Fruit fly (Drosophila melanogaster) whole organism, embryonic: ENCODE measurements around the gene Kah.
A peak's percentile ranks its signal among the peaks of the same experiment; 100 is the strongest.

Experiments
- Adf1 ChIP-seq: fragments of 200-800 bp; sonication (Bioruptor generic); IDR thresholded peaks from 2 replicates; pipeline ENCODE4 v1.3.6; 2022; ENCODE audit warnings: missing biosample characterization, missing genetic modification characterization
- Bdp1 ChIP-seq: fragments of 200-800 bp; sonication (Bioruptor generic); optimal IDR thresholded peaks from 3 replicates; lab custom pipeline; 2016; ENCODE audit warnings: missing biosample characterization, missing genetic modification characterization
- CG10462 ChIP-seq: fragments of 200-800 bp; sonication (Bioruptor generic); optimal IDR thresholded peaks from 2 replicates; lab custom pipeline; 2016; ENCODE audit warnings: missing biosample characterization, missing genetic modification characterization
- CG12155 ChIP-seq: fragments of 200-800 bp; sonication (Bioruptor generic); optimal IDR thresholded peaks from 3 replicates; lab custom pipeline; 2016; ENCODE audit warnings: missing biosample characterization, missing genetic modification characterization
- CG1233 ChIP-seq: fragments of 200-800 bp; sonication (Bioruptor generic); optimal IDR thresholded peaks from 4 replicates; lab custom pipeline; 2018; ENCODE audit warnings: missing biosample characterization, mild to moderate bottlenecking, missing genetic modification characterization
- CG12744 ChIP-seq: fragments of 200-800 bp; sonication (Bioruptor generic); optimal IDR thresholded peaks from 2 replicates; lab custom pipeline; 2016; ENCODE audit warnings: missing biosample characterization, missing genetic modification characterization
- CG13775 ChIP-seq: fragments of 200-800 bp; sonication (Bioruptor generic); optimal IDR thresholded peaks from 3 replicates; lab custom pipeline; 2017; ENCODE audit warnings: missing biosample characterization, mild to moderate bottlenecking, missing genetic modification characterization
- CG14014 ChIP-seq: fragments of 200-800 bp; sonication (Bioruptor generic); IDR thresholded peaks from 2 replicates; pipeline ENCODE4 v1.3.6; 2022; ENCODE audit warnings: missing biosample characterization, missing genetic modification characterization
- CG17802 ChIP-seq: fragments of 200-800 bp; sonication (Bioruptor generic); optimal IDR thresholded peaks from 2 replicates; lab custom pipeline; 2018; ENCODE audit warnings: missing biosample characterization, mild to moderate bottlenecking, missing genetic modification characterization, moderate library complexity
- CG18619 ChIP-seq: fragments of 200-800 bp; sonication (Bioruptor generic); optimal IDR thresholded peaks from 3 replicates; lab custom pipeline; 2017; ENCODE audit warnings: missing biosample characterization, mild to moderate bottlenecking, missing genetic modification characterization
- CG18764 ChIP-seq: fragments of 200-800 bp; sonication (Bioruptor generic); optimal IDR thresholded peaks from 3 replicates; lab custom pipeline; 2016; ENCODE audit warnings: missing biosample characterization, missing genetic modification characterization
- CG2116 ChIP-seq: fragments of 200-800 bp; sonication (Bioruptor generic); optimal IDR thresholded peaks from 3 replicates; lab custom pipeline; 2018; ENCODE audit warnings: missing biosample characterization, mild to moderate bottlenecking, missing genetic modification characterization
- CG31441 ChIP-seq: fragments of 200-800 bp; sonication (Bioruptor generic); IDR thresholded peaks from 2 replicates; pipeline ENCODE4 v1.3.6; 2022; ENCODE audit warnings: missing biosample characterization, missing genetic modification characterization
- CG32767 ChIP-seq: fragments of 200-800 bp; sonication (Bioruptor generic); IDR thresholded peaks from 2 replicates; pipeline ENCODE4 v1.3.6; 2022; ENCODE audit warnings: missing biosample characterization, missing genetic modification characterization
- CG32772 ChIP-seq: fragments of 200-800 bp; sonication (Bioruptor generic); IDR thresholded peaks from 2 replicates; pipeline ENCODE4 v1.3.6; 2022; ENCODE audit warnings: missing biosample characterization, missing genetic modification characterization
- CG42726 ChIP-seq: fragments of 200-800 bp; sonication (Bioruptor generic); IDR thresholded peaks from 2 replicates; pipeline ENCODE4 v1.3.6; 2022; ENCODE audit warnings: missing biosample characterization, missing genetic modification characterization; ENCODE audit not compliant: partially characterized antibody
- CG6689 ChIP-seq: fragments of 200-800 bp; sonication (Bioruptor generic); IDR thresholded peaks from 2 replicates; pipeline ENCODE4 v1.3.6; 2022; ENCODE audit warnings: missing biosample characterization, missing genetic modification characterization
- CG6854 ChIP-seq: fragments of 200-800 bp; sonication (Bioruptor generic); optimal IDR thresholded peaks from 3 replicates; lab custom pipeline; 2017; ENCODE audit warnings: missing biosample characterization, mild to moderate bottlenecking, missing genetic modification characterization
- CG7928 ChIP-seq: fragments of 200-800 bp; sonication (Bioruptor generic); optimal IDR thresholded peaks from 2 replicates; lab custom pipeline; 2017; ENCODE audit warnings: missing biosample characterization, mild to moderate bottlenecking, missing genetic modification characterization
- CG8944 ChIP-seq: fragments of 200-800 bp; sonication (Bioruptor generic); optimal IDR thresholded peaks from 3 replicates; lab custom pipeline; 2016; ENCODE audit warnings: missing biosample characterization, missing genetic modification characterization
- CG9215 ChIP-seq: fragments of 200-800 bp; sonication (Bioruptor generic); IDR thresholded peaks from 2 replicates; pipeline ENCODE4 v1.3.6; 2022; ENCODE audit warnings: missing biosample characterization, missing genetic modification characterization
- Dbx ChIP-seq: fragments of 200-800 bp; sonication (Bioruptor generic); IDR thresholded peaks from 3 replicates; pipeline ENCODE4 v1.3.6; 2022; ENCODE audit warnings: missing biosample characterization, missing genetic modification characterization
- Dll ChIP-seq: fragments of 200-800 bp; sonication (Bioruptor generic); IDR thresholded peaks from 4 replicates; pipeline ENCODE4 v1.3.6; 2022; ENCODE audit warnings: missing biosample characterization, missing genetic modification characterization; ENCODE audit not compliant: partially characterized antibody
- Doc2 ChIP-seq: fragments of 200-800 bp; sonication (Bioruptor generic); IDR thresholded peaks from 2 replicates; pipeline ENCODE4 v1.3.6; 2022; ENCODE audit warnings: missing biosample characterization, missing genetic modification characterization
- Dref ChIP-seq: fragments of 200-800 bp; sonication (Bioruptor generic); IDR thresholded peaks from 2 replicates; pipeline ENCODE4 v1.3.6; 2022; ENCODE audit warnings: missing biosample characterization, missing genetic modification characterization
- Gsc ChIP-seq: fragments of 200-800 bp; sonication (Bioruptor generic); IDR thresholded peaks from 2 replicates; pipeline ENCODE4 v1.3.6; 2022; ENCODE audit warnings: missing biosample characterization, missing genetic modification characterization
- Hsf ChIP-seq: fragments of 200-800 bp; sonication (Bioruptor generic); optimal IDR thresholded peaks from 3 replicates; lab custom pipeline; 2016; ENCODE audit warnings: missing biosample characterization, missing genetic modification characterization
- MESR4 ChIP-seq: fragments of 200-800 bp; sonication (Bioruptor generic); optimal IDR thresholded peaks from 2 replicates; lab custom pipeline; 2018; ENCODE audit warnings: missing biosample characterization, mild to moderate bottlenecking, missing genetic modification characterization, moderate library complexity
- NfI ChIP-seq: fragments of 200-800 bp; sonication (Bioruptor generic); optimal IDR thresholded peaks from 3 replicates; lab custom pipeline; 2018; ENCODE audit warnings: missing biosample characterization, mild to moderate bottlenecking, missing genetic modification characterization, moderate library complexity
- Poxn ChIP-seq: fragments of 200-800 bp; sonication (Bioruptor generic); IDR thresholded peaks from 2 replicates; pipeline ENCODE4 v1.3.6; 2022; ENCODE audit warnings: missing biosample characterization, missing genetic modification characterization
- Scr ChIP-seq: fragments of 200-800 bp; sonication (Bioruptor generic); IDR thresholded peaks from 2 replicates; pipeline ENCODE4 v1.3.6; 2022; ENCODE audit warnings: missing biosample characterization, missing genetic modification characterization; ENCODE audit not compliant: partially characterized antibody
- Six4 ChIP-seq: fragments of 200-800 bp; sonication (Bioruptor generic); optimal IDR thresholded peaks from 2 replicates; lab custom pipeline; 2016; ENCODE audit warnings: missing biosample characterization, missing genetic modification characterization
- Sry-δ ChIP-seq: fragments of 200-800 bp; sonication (Bioruptor generic); optimal IDR thresholded peaks from 2 replicates; lab custom pipeline; 2016; ENCODE audit warnings: missing biosample characterization, missing genetic modification characterization
- Ssrp ChIP-seq: fragments of 200-800 bp; sonication (Bioruptor generic); optimal IDR thresholded peaks from 2 replicates; lab custom pipeline; 2018; ENCODE audit warnings: missing biosample characterization, mild to moderate bottlenecking, missing genetic modification characterization, moderate library complexity
- aop ChIP-seq: fragments of 200-800 bp; sonication (Bioruptor generic); IDR thresholded peaks from 2 replicates; pipeline ENCODE4 v1.3.6; 2022; ENCODE audit warnings: missing biosample characterization, missing genetic modification characterization
- dmrt99B ChIP-seq: fragments of 200-800 bp; sonication (Bioruptor generic); optimal IDR thresholded peaks from 2 replicates; lab custom pipeline; 2018; ENCODE audit warnings: missing biosample characterization, mild to moderate bottlenecking, missing genetic modification characterization, moderate library complexity
- dpn ChIP-seq, 2 experiments: fragments of 200-800 bp; sonication (Bioruptor generic); optimal IDR thresholded peaks; 3 replicates each; lab custom pipeline; 2016; ENCODE audit warnings: missing biosample characterization in 2 of 2, missing genetic modification characterization in 2 of 2
- ewg ChIP-seq: fragments of 200-800 bp; sonication (Bioruptor generic); optimal IDR thresholded peaks from 3 replicates; lab custom pipeline; 2017; ENCODE audit warnings: mild to moderate bottlenecking, missing biosample characterization, missing genetic modification reagents, missing genetic modification characterization
- exex ChIP-seq: fragments of 200-800 bp; sonication (Bioruptor generic); optimal IDR thresholded peaks from 4 replicates; lab custom pipeline; 2018; ENCODE audit warnings: missing biosample characterization, mild to moderate bottlenecking, missing genetic modification characterization, moderate library complexity
- gce ChIP-seq: fragments of 200-800 bp; sonication (Bioruptor generic); IDR thresholded peaks from 3 replicates; pipeline ENCODE4 v1.3.6; 2022; ENCODE audit warnings: missing biosample characterization, missing genetic modification characterization
- jumu ChIP-seq: fragments of 200-800 bp; sonication (Bioruptor generic); optimal IDR thresholded peaks from 3 replicates; lab custom pipeline; 2016; ENCODE audit warnings: missing biosample characterization, missing genetic modification characterization
- lab ChIP-seq: fragments of 200-800 bp; sonication (Bioruptor generic); optimal IDR thresholded peaks from 3 replicates; lab custom pipeline; 2017; ENCODE audit warnings: missing biosample characterization, missing genetic modification characterization, mild to moderate bottlenecking, moderate library complexity, missing genetic modification reagents
- mirr ChIP-seq: fragments of 200-800 bp; sonication (Bioruptor generic); optimal IDR thresholded peaks from 3 replicates; lab custom pipeline; 2018; ENCODE audit warnings: missing biosample characterization, mild to moderate bottlenecking, missing genetic modification characterization
- nau ChIP-seq: fragments of 200-800 bp; sonication (Bioruptor generic); optimal IDR thresholded peaks from 3 replicates; lab custom pipeline; 2017; ENCODE audit warnings: missing biosample characterization, mild to moderate bottlenecking, missing genetic modification characterization, missing genetic modification reagents
- otp ChIP-seq: fragments of 200-800 bp; sonication (Bioruptor generic); IDR thresholded peaks from 3 replicates; pipeline ENCODE4, ENCODE4 v1.3.6; 2022; ENCODE audit warnings: missing biosample characterization, missing genetic modification characterization
- psq ChIP-seq: fragments of 200-800 bp; sonication (Bioruptor generic); optimal IDR thresholded peaks from 2 replicates; lab custom pipeline; 2017; ENCODE audit warnings: missing biosample characterization, missing genetic modification characterization
- pzg ChIP-seq: fragments of 200-800 bp; sonication (Bioruptor generic); optimal IDR thresholded peaks from 3 replicates; lab custom pipeline; 2018; ENCODE audit warnings: missing biosample characterization, mild to moderate bottlenecking, missing genetic modification characterization, moderate library complexity
- sens ChIP-seq: fragments of 200-800 bp; sonication (Bioruptor generic); peaks from one replicate; lab custom pipeline; 2016; ENCODE audit warnings: missing biosample characterization, missing genetic modification characterization
- sob ChIP-seq: fragments of 200-800 bp; sonication (Bioruptor generic); IDR thresholded peaks from 2 replicates; pipeline ENCODE4 v1.3.6; 2022; ENCODE audit warnings: missing biosample characterization, missing genetic modification characterization
- tna ChIP-seq: fragments of 200-800 bp; sonication (Bioruptor generic); IDR thresholded peaks from 2 replicates; pipeline ENCODE4 v1.3.6; 2022; ENCODE audit warnings: missing biosample characterization, missing genetic modification characterization; ENCODE audit not compliant: partially characterized antibody
- wor ChIP-seq: fragments of 200-800 bp; sonication (Bioruptor generic); IDR thresholded peaks from 2 replicates; pipeline ENCODE4 v1.3.6; 2022; ENCODE audit warnings: missing biosample characterization, missing genetic modification characterization

Gene Kah

DNA sequence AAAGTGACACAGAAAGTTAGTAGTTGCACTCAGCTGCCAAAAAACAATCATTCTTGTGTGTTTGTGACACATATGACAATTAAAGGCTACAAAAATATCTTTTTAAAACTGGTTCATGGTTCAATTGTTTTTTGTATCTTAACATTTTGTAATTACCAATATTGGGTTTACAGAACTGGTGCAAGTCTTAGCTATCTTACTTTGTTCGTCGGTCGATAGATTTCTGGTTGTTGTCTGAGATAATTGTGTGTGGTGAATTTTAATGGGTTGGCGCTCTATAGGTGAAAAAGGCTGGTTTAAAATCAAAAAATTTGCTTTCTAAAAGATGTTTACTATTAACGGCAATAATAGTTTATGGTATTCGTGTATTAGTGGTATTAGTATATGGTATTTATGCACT, 15.6 kb upstream of the Kah start (continued):
- no peak for TF ChIP-seq tna (GFP tag; lab: Robert Waterston, UW)
- TF ChIP-seq pzg (GFP tag; lab: Kevin White, UChicago), result peak; percentile 73
- TF ChIP-seq psq (GFP tag; lab: Kevin White, UChicago), result no peak
- no peak for TF ChIP-seq Ssrp (tag; lab: Kevin White, UChicago)
- no peak for TF ChIP-seq CG18619 (GFP tag; lab: Kevin White, UChicago)
- peak; percentile 22 for TF ChIP-seq Sry-δ (GFP tag; lab: Kevin White, UChicago)
- TF ChIP-seq CG7928 (GFP tag; lab: Kevin White, UChicago), result no peak
- no peak for TF ChIP-seq Adf1 (GFP tag; lab: Robert Waterston, UW)
- no peak for TF ChIP-seq CG32772
- TF ChIP-seq CG12155 (GFP tag; lab: Kevin White, UChicago), result no peak
- TF ChIP-seq Bdp1 (GFP tag; lab: Kevin White, UChicago), result no peak
- no peak for TF ChIP-seq CG10462 (GFP tag; lab: Kevin White, UChicago)
- TF ChIP-seq CG6689 (GFP tag; lab: Robert Waterston, UW), result no peak
- TF ChIP-seq Dll, result peak; percentile 31; the same call in 2 of the 4 replicates
- no peak for TF ChIP-seq jumu
- no peak for TF ChIP-seq Doc2 (GFP tag; lab: Robert Waterston, UW)
- peak; percentile 64 for TF ChIP-seq exex
- no peak for TF ChIP-seq CG31441 (GFP tag; lab: Robert Waterston, UW)
- peak; percentile 18 for TF ChIP-seq sens (GFP tag; lab: Kevin White, UChicago)
- no peak for TF ChIP-seq MESR4 (GFP tag; lab: Kevin White, UChicago)
- no peak for TF ChIP-seq Poxn (GFP tag; lab: Robert Waterston, UW)
- no peak for TF ChIP-seq mirr (GFP tag; lab: Kevin White, UChicago)
- TF ChIP-seq dmrt99B (tag; lab: Kevin White, UChicago), result no peak
- no peak for TF ChIP-seq gce (GFP tag; lab: Robert Waterston, UW)
- TF ChIP-seq aop, result no peak
- no peak for TF ChIP-seq CG14014
- no peak for TF ChIP-seq Hsf (GFP tag; lab: Kevin White, UChicago)
- no peak for TF ChIP-seq CG18764 (GFP tag; lab: Kevin White, UChicago)
- TF ChIP-seq Dref (GFP tag; lab: Robert Waterston, UW), result peak; percentile 59
- no peak for TF ChIP-seq sob (GFP tag; lab: Robert Waterston, UW)
- no peak for TF ChIP-seq CG17802 (tag; lab: Kevin White, UChicago)
- no peak for TF ChIP-seq Dbx (GFP tag; lab: Robert Waterston, UW)
- no peak for TF ChIP-seq Gsc (GFP tag; lab: Robert Waterston, UW)
- no peak for TF ChIP-seq NfI
- TF ChIP-seq nau (GFP tag; lab: Kevin White, UChicago), result no peak
- no peak for TF ChIP-seq ewg (GFP tag; lab: Kevin White, UChicago)

DNA sequence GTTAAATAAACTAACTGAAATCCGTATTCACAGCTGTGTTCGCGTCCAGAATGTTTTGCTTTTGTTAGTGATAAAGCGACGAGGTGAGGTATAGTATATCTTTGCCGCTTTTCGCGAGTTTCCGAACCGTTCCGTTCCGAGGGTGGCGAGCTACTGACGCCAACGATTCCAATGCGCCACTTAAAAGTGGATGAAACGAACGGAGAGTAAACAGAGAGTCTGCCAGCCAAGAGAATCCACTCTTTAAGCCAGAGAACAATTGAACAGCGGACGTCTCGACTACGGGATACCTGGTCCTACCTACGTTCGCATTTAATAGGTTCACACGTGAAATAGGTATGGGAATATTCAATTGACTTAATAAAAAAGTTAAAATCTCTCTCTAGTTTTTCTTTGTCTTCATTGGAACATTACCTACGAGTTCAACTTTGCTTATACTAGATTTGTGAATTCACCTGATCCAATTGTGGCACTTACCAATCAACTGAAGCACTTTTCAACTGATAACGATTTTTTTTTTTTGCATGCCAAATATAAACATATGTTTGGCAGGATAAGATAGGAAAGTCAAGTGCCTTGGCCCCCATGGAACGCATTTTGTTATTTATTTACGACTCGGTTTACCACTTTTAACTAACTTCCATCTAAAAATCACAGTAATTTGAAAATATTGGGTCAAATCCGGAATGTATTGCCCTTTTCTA, 14.9 kb upstream of the Kah start, which contains the start of gene CG13893:
Gene CG13893 (minus strand): TSS at position 162 of the 704 bp plus-strand sequence.
- TF ChIP-seq dpn (GFP tag; optimal IDR thresholded peaks at IDR 0.05; lab: Kevin White, UChicago), result peak in 1 of 2 experiments; percentile 41
- no peak for TF ChIP-seq CG32767 (GFP tag; lab: Robert Waterston, UW)
- no peak for TF ChIP-seq CG13775 (GFP tag; lab: Kevin White, UChicago)
- TF ChIP-seq Six4, result no peak
- TF ChIP-seq CG8944 (GFP tag; lab: Kevin White, UChicago), result no peak
- TF ChIP-seq lab (GFP tag; lab: Kevin White, UChicago), result peak; percentile 69
- TF ChIP-seq CG6689 (GFP tag; lab: Robert Waterston, UW), result no peak
- TF ChIP-seq CG9215 (GFP tag; lab: Robert Waterston, UW), result no peak
- no peak for TF ChIP-seq CG10462 (GFP tag; lab: Kevin White, UChicago)
- TF ChIP-seq CG42726 (GFP tag; lab: Robert Waterston, UW), result peak; percentile 78
- TF ChIP-seq otp (GFP tag; lab: Robert Waterston, UW), result peak; percentile 61; the same call in 1 of the 3 replicates
- peak; percentile 51; the same call in 1 of the 2 replicates for TF ChIP-seq tna (GFP tag; lab: Robert Waterston, UW)
- no peak for TF ChIP-seq wor (GFP tag; lab: Robert Waterston, UW)
- peak; percentile 45 for TF ChIP-seq CG6854
- no peak for TF ChIP-seq CG12744 (GFP tag; lab: Kevin White, UChicago)
- TF ChIP-seq CG2116 (GFP tag; lab: Kevin White, UChicago), result no peak
- peak; percentile 46 for TF ChIP-seq CG1233 (GFP tag; lab: Kevin White, UChicago)
- peak; percentile 40; the same call in 1 of the 2 replicates for TF ChIP-seq Scr (GFP tag; lab: Robert Waterston, UW)
